Worm (Caenorhabditis elegans): Measurements from ENCODE around the gene tctn-1.

Gene tctn-1

DNA sequence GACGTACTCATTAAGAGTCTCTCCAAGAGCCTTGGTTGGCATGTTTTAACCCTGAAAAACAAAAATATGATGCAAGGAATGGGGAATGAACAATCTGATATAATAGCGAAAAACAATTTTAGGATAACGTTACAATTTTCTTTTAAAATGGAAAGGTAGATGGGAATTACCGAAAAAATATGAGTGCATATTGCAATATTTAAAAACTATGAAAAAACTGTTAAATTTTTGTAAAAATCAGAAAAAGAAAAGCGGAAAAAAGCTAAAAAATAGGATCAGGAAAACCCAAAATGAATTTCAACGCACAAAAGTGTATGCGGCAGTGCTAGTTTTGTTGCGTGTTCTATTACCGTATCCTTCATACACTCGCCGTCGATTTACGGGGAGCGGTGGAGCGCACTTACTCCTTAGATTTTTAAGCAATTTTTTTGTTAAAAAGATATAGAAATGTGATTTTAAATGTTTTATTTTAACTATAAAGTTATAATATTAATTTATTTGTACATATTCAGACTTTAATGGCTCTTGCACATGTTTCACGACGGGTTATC, 2.2 kb upstream of the tctn-1 start, which contains the start of the genes rpl-20 and Y17G9B.5 (continued):
- TF ChIP-seq elt-3 (tag; optimal IDR thresholded peaks at IDR 0.05) (no peak), nhr-25 (tag; optimal IDR thresholded peaks at IDR 0.05) (peak; percentile 100), sma-3 (GFP tag; optimal IDR thresholded peaks at IDR 0.05) (peak; percentile 100), nhr-21 (tag; optimal IDR thresholded peaks at IDR 0.05) (peak; percentile 100), mab-5 (tag; optimal IDR thresholded peaks at IDR 0.05) (peak; percentile 98), nhr-129 (tag; optimal IDR thresholded peaks at IDR 0.05) (peak; percentile 99), elt-1 (tag; optimal IDR thresholded peaks at IDR 0.05) (peak; percentile 52), ama-1 (optimal IDR thresholded peaks at IDR 0.05) (peak; percentile 95), mbf-1 (tag; optimal IDR thresholded peaks at IDR 0.05) (peak; percentile 71), skn-1 (tag; optimal IDR thresholded peaks at IDR 0.05) (peak; percentile 97), C34F6.9 (tag; optimal IDR thresholded peaks at IDR 0.05) (peak; percentile 100), lin-39 (tag; optimal IDR thresholded peaks at IDR 0.05) (peak; percentile 94), gmeb-1 (tag; optimal IDR thresholded peaks at IDR 0.05) (peak; percentile 98), unc-62 (GFP tag; optimal IDR thresholded peaks at IDR 0.05) (peak; percentile 100), unc-55 (GFP tag; optimal IDR thresholded peaks at IDR 0.05) (peak; percentile 100), nhr-77 (tag; optimal IDR thresholded peaks at IDR 0.05) (peak; percentile 95), aly-2 (tag; optimal IDR thresholded peaks at IDR 0.05) (no peak), peb-1 (tag; optimal IDR thresholded peaks at IDR 0.05) (no peak), ceh-82 (tag; optimal IDR thresholded peaks at IDR 0.05) (peak; percentile 97), mdl-1 (tag; optimal IDR thresholded peaks at IDR 0.05) (peak; percentile 54 to 94), ztf-4 (tag; optimal IDR thresholded peaks at IDR 0.05) (peak; percentile 100), ztf-1 (GFP tag; conservative IDR thresholded peaks at IDR 0.05) (peak; percentile 84; the same call in 1 of the 2 replicates), sma-9 (GFP tag; optimal IDR thresholded peaks at IDR 0.05) (peak; percentile 100), sma-9 (tag; optimal IDR thresholded peaks at IDR 0.05) (no peak)

ce11 chrIV:4749155-4749554, 1.5 kb upstream of the tctn-1 start:
- TF ChIP-seq dmd-4 (tag; optimal IDR thresholded peaks at IDR 0.05) (no peak), sma-9 (GFP tag; optimal IDR thresholded peaks at IDR 0.05) (peak; percentile 4), sma-9 (tag; optimal IDR thresholded peaks at IDR 0.05) (no peak), nhr-129 (tag; optimal IDR thresholded peaks at IDR 0.05) (no peak), skn-1 (tag; optimal IDR thresholded peaks at IDR 0.05) (no peak)

- peak; percentile 69 for TF ChIP-seq C34F6.9 (tag; optimal IDR thresholded peaks at IDR 0.05)
- no peak for TF ChIP-seq nhr-77 (tag; optimal IDR thresholded peaks at IDR 0.05)
- no peak for TF ChIP-seq unc-62 (GFP tag; optimal IDR thresholded peaks at IDR 0.05)
- peak; percentile 38 for TF ChIP-seq mab-5 (tag; optimal IDR thresholded peaks at IDR 0.05)
- TF ChIP-seq nhr-25 (tag; optimal IDR thresholded peaks at IDR 0.05): peak; percentile 70
- TF ChIP-seq elt-1 (tag; optimal IDR thresholded peaks at IDR 0.05): no peak
- no peak for TF ChIP-seq skn-1 (tag; optimal IDR thresholded peaks at IDR 0.05)
- TF ChIP-seq egl-27 (tag; optimal IDR thresholded peaks at IDR 0.05): no peak
- no peak for TF ChIP-seq peb-1 (tag; optimal IDR thresholded peaks at IDR 0.05)
- TF ChIP-seq gmeb-1 (tag; optimal IDR thresholded peaks at IDR 0.05): peak; percentile 14
- TF ChIP-seq ceh-82 (tag; optimal IDR thresholded peaks at IDR 0.05): no peak
- no peak for TF ChIP-seq nhr-23 (tag; optimal IDR thresholded peaks at IDR 0.05)
- TF ChIP-seq F13H6.1 (tag; optimal IDR thresholded peaks at IDR 0.05): peak; percentile 62
- no peak for TF ChIP-seq nhr-12 (tag; optimal IDR thresholded peaks at IDR 0.05)
- TF ChIP-seq unc-39 (tag; optimal IDR thresholded peaks at IDR 0.05): no peak
- peak; percentile 19 for TF ChIP-seq lin-11 (tag; optimal IDR thresholded peaks at IDR 0.05)
- TF ChIP-seq unc-55 (GFP tag; optimal IDR thresholded peaks at IDR 0.05): peak; percentile 69
- TF ChIP-seq nhr-10 (tag; optimal IDR thresholded peaks at IDR 0.05): no peak
- TF ChIP-seq sem-4 (tag; optimal IDR thresholded peaks at IDR 0.05): peak; percentile 47
- no peak for TF ChIP-seq elt-3 (tag; optimal IDR thresholded peaks at IDR 0.05)
- TF ChIP-seq ceh-16 (tag; optimal IDR thresholded peaks at IDR 0.05): no peak
- peak; percentile 70 for TF ChIP-seq fos-1 (tag; optimal IDR thresholded peaks at IDR 0.05)
- TF ChIP-seq mdl-1 (tag; optimal IDR thresholded peaks at IDR 0.05): peak in 1 of 2 experiments; percentile 16
- TF ChIP-seq snpc-4 (tag; optimal IDR thresholded peaks at IDR 0.05): no peak
- TF ChIP-seq ztf-11 (tag; optimal IDR thresholded peaks at IDR 0.05): no peak
- peak; percentile 39 for TF ChIP-seq Y55F3AM.14 (GFP tag; optimal IDR thresholded peaks at IDR 0.05)
- no peak for TF ChIP-seq nhr-237 (tag; optimal IDR thresholded peaks at IDR 0.05)
- no peak for TF ChIP-seq mbf-1 (tag; optimal IDR thresholded peaks at IDR 0.05)
- peak; percentile 3 for TF ChIP-seq nhr-21 (tag; optimal IDR thresholded peaks at IDR 0.05)
- no peak for TF ChIP-seq aly-2 (tag; optimal IDR thresholded peaks at IDR 0.05)
- TF ChIP-seq zag-1 (tag; optimal IDR thresholded peaks at IDR 0.05): no peak
- peak; percentile 74 for TF ChIP-seq ztf-4 (tag; optimal IDR thresholded peaks at IDR 0.05)
- TF ChIP-seq ama-1 (optimal IDR thresholded peaks at IDR 0.05): peak; percentile 71
- no peak for TF ChIP-seq ztf-1 (GFP tag; conservative IDR thresholded peaks at IDR 0.05)
- peak; percentile 61 for TF ChIP-seq crh-2 (tag; optimal IDR thresholded peaks at IDR 0.05)
- no peak for TF ChIP-seq dmd-4 (tag; optimal IDR thresholded peaks at IDR 0.05)
- peak; percentile 22 for TF ChIP-seq nhr-6 (tag; optimal IDR thresholded peaks at IDR 0.05)
- TF ChIP-seq lsy-2 (tag; optimal IDR thresholded peaks at IDR 0.05): peak; percentile 59 to 87
- no peak for TF ChIP-seq lin-39 (tag; optimal IDR thresholded peaks at IDR 0.05)
- TF ChIP-seq lin-13 (GFP tag; optimal IDR thresholded peaks at IDR 0.05): peak; percentile 67
- TF ChIP-seq nhr-11 (tag; optimal IDR thresholded peaks at IDR 0.05): no peak
- TF ChIP-seq R02D3.7 (tag; optimal IDR thresholded peaks at IDR 0.05): no peak
Observed at ce11 chrIV:4748408-4749105, 925 bp upstream of the tctn-1 start, which contains the start of gene cyc-2.1. TSS of gene cyc-2.1 (minus strand) at chrIV:4749012.
